Worm (Caenorhabditis elegans): ENCODE results near the gene spp-11.
A peak's percentile ranks its signal among the peaks of the same experiment; 100 is the strongest.

Gene spp-11

DNA sequence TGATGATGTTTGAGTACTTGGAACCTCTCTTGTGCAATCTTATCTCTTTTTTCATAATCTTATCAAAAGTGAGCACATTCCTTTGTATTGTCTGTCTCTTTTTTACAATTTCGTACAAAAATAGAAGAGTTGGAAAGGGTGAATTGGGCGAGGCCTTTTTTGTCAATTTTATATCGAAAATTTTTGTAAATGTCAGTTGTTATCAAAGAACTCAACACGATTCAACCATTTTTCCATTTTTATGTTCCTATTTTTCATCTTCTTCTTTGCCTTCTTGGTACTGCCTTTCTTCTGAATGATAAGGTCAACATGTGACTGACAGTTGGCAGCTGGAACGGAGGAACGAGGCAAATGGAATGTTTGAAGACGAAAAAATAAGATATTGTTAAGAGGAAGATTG is 6.6 kb upstream of the spp-11 start (continued):
- no peak for TF ChIP-seq ceh-28 (tag; optimal IDR thresholded peaks at IDR 0.05)
- TF ChIP-seq ctbp-1 (GFP tag; IDR thresholded peaks at IDR 0.05) = no peak
- TF ChIP-seq nhr-48 (tag; optimal IDR thresholded peaks at IDR 0.05) = peak; percentile 48
- TF ChIP-seq egl-27 (tag; optimal IDR thresholded peaks at IDR 0.05) = no peak
- peak; percentile 22 for TF ChIP-seq zip-2 (tag; optimal IDR thresholded peaks at IDR 0.05)
- TF ChIP-seq nhr-102 (tag; optimal IDR thresholded peaks at IDR 0.05) = peak; percentile 51
- TF ChIP-seq mdl-1 (tag; optimal IDR thresholded peaks at IDR 0.05) = peak in 1 of 2 experiments; percentile 63
- TF ChIP-seq spr-1 (tag; optimal IDR thresholded peaks at IDR 0.05) = no peak
- TF ChIP-seq lin-38 (GFP tag; IDR thresholded peaks at IDR 0.05) = no peak
- TF ChIP-seq php-3 (GFP tag; IDR thresholded peaks at IDR 0.05) = peak; percentile 87
- TF ChIP-seq saeg-2 (GFP tag; IDR thresholded peaks at IDR 0.05) = 0 out of 2 replicates have a peak, but pooled peaks have one; percentile 15
- TF ChIP-seq mep-1 (tag; optimal IDR thresholded peaks at IDR 0.05) = peak; percentile 17
- peak; percentile 32 for TF ChIP-seq nhr-6 (tag; optimal IDR thresholded peaks at IDR 0.05)
- TF ChIP-seq daf-16 (GFP tag; optimal IDR thresholded peaks at IDR 0.05) = peak in 1 of 2 experiments; percentile 32
- peak; percentile 78 for TF ChIP-seq daf-16 (tag; optimal IDR thresholded peaks at IDR 0.05)
- TF ChIP-seq nhr-76 (tag; optimal IDR thresholded peaks at IDR 0.05) = no peak
- TF ChIP-seq F26F4.8 (GFP tag; conservative IDR thresholded peaks at IDR 0.05) = no peak
- no peak for TF ChIP-seq F44E2.7 (GFP tag; IDR thresholded peaks at IDR 0.05)
- TF ChIP-seq tra-1 (GFP tag; IDR thresholded peaks at IDR 0.05) = 0 out of 2 replicates have a peak, but pooled peaks have one; percentile 17
- TF ChIP-seq dve-1 (tag; optimal IDR thresholded peaks at IDR 0.05; ENCODE audit: insufficient read depth) = peak; percentile 89
- 0 out of 2 replicates have a peak, but pooled peaks have one; percentile 28 for TF ChIP-seq nhr-41 (GFP tag; IDR thresholded peaks at IDR 0.05)
- TF ChIP-seq mxl-3 (GFP tag; optimal IDR thresholded peaks at IDR 0.05) = peak; percentile 80
- peak; percentile 93 for TF ChIP-seq pqm-1 (tag; optimal IDR thresholded peaks at IDR 0.05)

DNA sequence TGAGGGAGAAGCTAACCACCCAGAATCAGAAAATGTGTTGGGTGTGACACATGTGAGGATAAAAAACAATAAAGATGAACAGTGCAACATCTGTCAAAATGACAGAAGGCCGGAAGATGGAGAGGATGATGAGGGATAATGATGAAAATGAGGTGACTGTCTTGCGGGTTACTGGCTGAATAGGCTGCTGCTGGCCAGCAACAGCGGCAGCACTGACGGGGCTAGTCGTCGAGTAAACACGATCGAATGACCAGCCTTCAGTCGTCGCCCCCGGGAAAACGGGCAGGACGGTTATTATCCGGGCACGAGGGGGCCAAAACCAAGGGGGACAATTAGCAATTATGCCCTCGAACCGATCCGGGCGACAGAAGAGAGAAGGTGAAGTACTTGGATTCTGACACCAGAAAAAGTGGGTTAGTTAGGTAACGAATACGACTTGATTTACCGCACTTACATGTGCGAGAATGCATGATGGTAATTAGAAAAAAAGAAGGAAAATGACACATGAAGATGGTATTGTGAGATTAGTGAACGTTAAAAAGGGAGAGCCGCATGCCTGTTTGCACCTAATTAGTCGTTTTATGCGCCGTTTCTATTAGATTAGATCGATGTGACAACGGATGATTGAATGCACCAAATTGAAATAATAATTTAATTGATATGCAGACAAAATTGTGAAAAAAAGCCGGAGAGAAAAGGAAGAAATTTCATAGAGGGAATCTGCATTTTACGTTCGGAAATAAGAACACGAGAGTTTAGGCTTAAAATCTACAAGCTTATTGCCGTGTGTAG is 4.7 kb upstream of the spp-11 start:
- TF ChIP-seq nhr-10 (tag; optimal IDR thresholded peaks at IDR 0.05) (no peak), unc-62 (GFP tag; optimal IDR thresholded peaks at IDR 0.05 in 1 of 2) (peak in 1 of 2 experiments; percentile 83), unc-62 (tag; optimal IDR thresholded peaks at IDR 0.05) (no peak), aha-1 (tag) (peak; percentile 94), cey-2 (tag; optimal IDR thresholded peaks at IDR 0.05; ENCODE audit: borderline replicate concordance, insufficient read depth) (no peak), snpc-1.2 (GFP tag; IDR thresholded peaks at IDR 0.05) (no peak), mxl-3 (GFP tag; optimal IDR thresholded peaks at IDR 0.05) (peak; percentile 36)

DNA sequence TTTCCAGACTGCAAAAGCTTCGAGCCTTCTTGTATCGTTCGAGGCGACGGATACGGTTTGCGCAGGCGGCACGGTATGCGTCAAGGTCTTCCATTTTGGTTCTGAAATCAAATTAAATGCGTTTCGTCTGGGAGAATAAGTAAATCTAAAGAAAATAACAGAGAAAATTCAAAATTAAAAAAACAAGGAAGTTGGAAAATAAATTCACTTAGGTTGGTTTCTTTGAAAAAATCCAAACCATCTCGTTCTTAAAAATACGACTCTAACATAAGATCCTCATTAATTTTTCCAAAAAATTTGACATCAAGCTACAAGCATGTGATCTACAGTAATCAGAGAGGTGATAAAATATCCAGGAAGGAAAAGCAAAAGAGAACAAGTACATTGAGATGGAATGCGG is 3.0 kb upstream of the spp-11 start, which contains the start of gene T25D10.4:
TSS of gene T25D10.4 (minus strand) at position 101 of the 400 bp plus-strand sequence.
- no peak for TF ChIP-seq fos-1 (tag; optimal IDR thresholded peaks at IDR 0.05)
- no peak for TF ChIP-seq ztf-7 (tag; optimal IDR thresholded peaks at IDR 0.05)
- no peak for TF ChIP-seq egl-43 (GFP tag; IDR thresholded peaks at IDR 0.05)
- no peak for TF ChIP-seq dmd-6 (GFP tag; IDR thresholded peaks at IDR 0.05)
- TF ChIP-seq zag-1 (tag; optimal IDR thresholded peaks at IDR 0.05) = no peak
- TF ChIP-seq gei-8 (GFP tag; optimal IDR thresholded peaks at IDR 0.05) = no peak
- TF ChIP-seq unc-62 (GFP tag; optimal IDR thresholded peaks at IDR 0.05 in 1 of 2) = peak in 1 of 2 experiments; percentile 31
- TF ChIP-seq unc-62 (tag; optimal IDR thresholded peaks at IDR 0.05) = no peak
- no peak for TF ChIP-seq ceh-44 (GFP tag; IDR thresholded peaks at IDR 0.05)

DNA sequence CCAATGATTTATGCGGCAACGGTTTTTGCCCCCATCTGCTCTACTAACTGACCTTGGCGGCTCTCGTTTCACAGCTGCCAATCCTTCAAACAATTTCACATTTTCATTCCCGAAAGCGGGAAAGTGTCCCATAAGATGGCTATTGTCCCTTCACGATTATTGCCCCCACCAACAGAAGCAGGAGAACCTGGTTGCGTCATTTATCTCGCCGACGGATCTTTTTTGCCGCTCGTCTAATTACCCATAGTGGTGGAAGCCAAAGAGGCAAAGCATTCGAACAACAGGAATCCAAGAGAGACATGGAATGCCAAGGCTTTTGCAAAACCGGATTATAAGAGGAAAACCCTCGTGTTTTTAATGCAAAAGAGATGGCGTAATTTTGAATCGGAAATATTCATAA is 1.9 kb upstream of the spp-11 start:
- TF ChIP-seq dpl-1 (GFP tag; optimal IDR thresholded peaks at IDR 0.05) (no peak), lin-1 (GFP tag; IDR thresholded peaks at IDR 0.05) (no peak), unc-130 (GFP tag; optimal IDR thresholded peaks at IDR 0.05) (no peak), T26A8.4 (GFP tag; IDR thresholded peaks at IDR 0.05) (no peak), mes-2 (tag; optimal IDR thresholded peaks at IDR 0.05; ENCODE audit: poor library complexity, severe bottlenecking) (no peak), Y5F2A.4 (GFP tag; optimal IDR thresholded peaks at IDR 0.05) (no peak), nhr-102 (tag; optimal IDR thresholded peaks at IDR 0.05) (no peak), tag-97 (GFP tag; IDR thresholded peaks at IDR 0.05) (no peak), lim-7 (GFP tag; IDR thresholded peaks at IDR 0.05) (no peak)

Data from whole organism, L4 larva.